Fruit fly (Drosophila melanogaster): Measurements from ENCODE around the gene Dnaaf6.

Gene Dnaaf6

dm6 chr3L:14652554-14652953, 32.0 kb upstream of the Dnaaf6 start (continued):
- TF ChIP-seq CG12219 (GFP tag; optimal IDR thresholded peaks at IDR 0.05) (peak; percentile 75), Six4 (GFP tag; optimal IDR thresholded peaks at IDR 0.05) (peak; percentile 84), BtbVII (GFP tag; optimal IDR thresholded peaks at IDR 0.05) (peak; percentile 57), zen2 (GFP tag; IDR thresholded peaks at IDR 0.05; ENCODE audit: partially characterized antibody) (no peak), CG17361 (GFP tag; IDR thresholded peaks at IDR 0.05) (peak; percentile 89), zfh1 (GFP tag; IDR thresholded peaks at IDR 0.05) (peak; percentile 77; the same call in 2 of the 3 replicates), pnt (GFP tag; optimal IDR thresholded peaks at IDR 0.05) (peak; percentile 57), CG12104 (GFP tag; optimal IDR thresholded peaks at IDR 0.05) (peak; percentile 29), CG15479 (GFP tag; optimal IDR thresholded peaks at IDR 0.05) (no peak), crp (GFP tag; optimal IDR thresholded peaks at IDR 0.05) (peak in 1 of 2 experiments; percentile 1), GATAe (GFP tag; conservative IDR thresholded peaks at IDR 0.05) (no peak), CG10147 (GFP tag; optimal IDR thresholded peaks at IDR 0.05) (peak; percentile 63), pan (optimal IDR thresholded peaks at IDR 0.05) (no peak), pan (GFP tag; optimal IDR thresholded peaks at IDR 0.05 in 1 of 2, IDR thresholded peaks at IDR 0.05 in 1 of 2) (peak in 1 of 2 experiments; percentile 65), CG14050 (GFP tag; IDR thresholded peaks at IDR 0.05) (peak; percentile 13; the same call in 1 of the 3 replicates), MBD-R2 (GFP tag; IDR thresholded peaks at IDR 0.05) (0 out of 2 replicates have a peak, but pooled peaks have one; percentile 16), row (GFP tag; IDR thresholded peaks at IDR 0.05) (peak; percentile 77), Fer1 (GFP tag; optimal IDR thresholded peaks at IDR 0.05) (peak; percentile 35), gro (GFP tag; optimal IDR thresholded peaks at IDR 0.05) (no peak), fd3F (GFP tag; optimal IDR thresholded peaks at IDR 0.05) (no peak), salm (tag; optimal IDR thresholded peaks at IDR 0.05) (peak; percentile 66), CG34422 (GFP tag; IDR thresholded peaks at IDR 0.05) (no peak), CG4282 (GFP tag; optimal IDR thresholded peaks at IDR 0.05) (no peak), sisA (GFP tag; IDR thresholded peaks at IDR 0.05) (peak; percentile 82), Camta (GFP tag; optimal IDR thresholded peaks at IDR 0.05) (peak; percentile 85), Bteb2 (GFP tag; optimal IDR thresholded peaks at IDR 0.05) (peak; percentile 31), Tbp (GFP tag; optimal IDR thresholded peaks at IDR 0.05) (no peak), C15 (GFP tag; IDR thresholded peaks at IDR 0.05) (no peak), CG4820 (GFP tag; optimal IDR thresholded peaks at IDR 0.05) (peak; percentile 79), grau (tag; optimal IDR thresholded peaks at IDR 0.05) (peak; percentile 81), CG16779 (GFP tag; IDR thresholded peaks at IDR 0.05) (no peak), E2f1 (GFP tag; IDR thresholded peaks at IDR 0.05) (peak; percentile 67), jing (GFP tag; optimal IDR thresholded peaks at IDR 0.05) (peak; percentile 50), Hmx (GFP tag; optimal IDR thresholded peaks at IDR 0.05) (peak; percentile 12), tin (GFP tag; optimal IDR thresholded peaks at IDR 0.05) (peak; percentile 78), CG30020 (tag; optimal IDR thresholded peaks at IDR 0.05) (peak; percentile 53), CG32767 (GFP tag; IDR thresholded peaks at IDR 0.05) (peak; percentile 24; the same call in 1 of the 2 replicates), ems (GFP tag; optimal IDR thresholded peaks at IDR 0.05) (peak; percentile 35), lmd (GFP tag; IDR thresholded peaks at IDR 0.05) (peak; percentile 60), inv (GFP tag; IDR thresholded peaks at IDR 0.05; ENCODE audit: partially characterized antibody) (no peak), amos (GFP tag; IDR thresholded peaks at IDR 0.05; ENCODE audit: partially characterized antibody) (no peak), stc (GFP tag; IDR thresholded peaks at IDR 0.05) (peak; percentile 27; the same call in 1 of the 2 replicates), psq (GFP tag; optimal IDR thresholded peaks at IDR 0.05) (peak; percentile 38), mld (GFP tag; IDR thresholded peaks at IDR 0.05; ENCODE audit: partially characterized antibody) (no peak), tap (tag; optimal IDR thresholded peaks at IDR 0.05) (peak; percentile 80), CG14667 (GFP tag; IDR thresholded peaks at IDR 0.05) (peak; percentile 69; the same call in 1 of the 2 replicates), Jarid2 (GFP tag; optimal IDR thresholded peaks at IDR 0.05) (peak; percentile 48), ttk (GFP tag; IDR thresholded peaks at IDR 0.05) (peak; percentile 56; the same call in 1 of the 2 replicates), CG14965 (GFP tag; optimal IDR thresholded peaks at IDR 0.05; ENCODE audit: borderline replicate concordance) (peak; percentile 5), CG2875 (GFP tag; optimal IDR thresholded peaks at IDR 0.05) (peak; percentile 81), zen (tag; optimal IDR thresholded peaks at IDR 0.05) (peak; percentile 73)
